Fruit fly (Drosophila melanogaster) whole organism: Measurements from ENCODE around the gene CG32344.

Experiments
- EcR ChIP-seq, 2 experiments: fragments of >200 bp; optimal IDR thresholded peaks; 2 replicates each; lab custom pipeline; 2017; ENCODE audit warnings: missing biosample characterization in 2 of 2, missing genetic modification characterization in 2 of 2, missing genetic modification reagents in 2 of 2
- pan ChIP-seq: fragments of >200 bp; optimal IDR thresholded peaks from 2 replicates; lab custom pipeline; 2017
- psq ChIP-seq: fragments of >200 bp; optimal IDR thresholded peaks from 2 replicates; lab custom pipeline; 2017
- usp ChIP-seq: fragments of >200 bp; optimal IDR thresholded peaks from 2 replicates; lab custom pipeline; 2017; ENCODE audit warnings: missing biosample characterization, missing genetic modification characterization, mixed read lengths

- TF ChIP-seq psq (lab: Kevin White, UChicago), result no peak
- TF ChIP-seq pan, result no peak
- TF ChIP-seq usp (GFP tag; lab: Kevin White, UChicago), result no peak
- TF ChIP-seq EcR (GFP tag; optimal IDR thresholded peaks at IDR 0.05; lab: Kevin White, UChicago), result no peak
Measured at dm6 chr3L:340124-340523, 15.6 kb upstream of the CG32344 start.
